Fruit fly (Drosophila melanogaster) Kc167 (cell line): ENCODE results near the gene CG6144.

ENCODE experiments used
- insv ChIP-seq: fragments of >200 bp; optimal IDR thresholded peaks from 3 replicates; lab custom pipeline; 2018; ENCODE audit warnings: missing external identifiers
- psq ChIP-seq: fragments of >200 bp; optimal IDR thresholded peaks from 2 replicates; lab custom pipeline; 2017; ENCODE audit warnings: missing external identifiers

- TF ChIP-seq insv (lab: Kevin White, UChicago) (no peak), psq (lab: Kevin White, UChicago) (no peak)
Observed at dm6 chr2L:10513837-10514499, 25.5 kb downstream of the CG6144 start.
